Fruit fly (Drosophila melanogaster) whole organism, prepupa: ENCODE measurements around the gene dbo.

Experiments
- CG7368 ChIP-seq: fragments of 200-800 bp; sonication (Bioruptor generic); optimal IDR thresholded peaks from 3 replicates; lab custom pipeline; 2016; ENCODE audit warnings: missing biosample characterization, missing genetic modification characterization
- CG8319 ChIP-seq: fragments of 200-800 bp; sonication (Bioruptor generic); optimal IDR thresholded peaks from 3 replicates; lab custom pipeline; 2016; ENCODE audit warnings: missing biosample characterization, missing genetic modification characterization
- CG9139 ChIP-seq: fragments of 200-800 bp; sonication (Bioruptor generic); optimal IDR thresholded peaks from 3 replicates; lab custom pipeline; 2017; ENCODE audit warnings: missing biosample characterization, mild to moderate bottlenecking, missing genetic modification characterization

- TF ChIP-seq CG8319 (GFP tag; lab: Kevin White, UChicago), result no peak
- TF ChIP-seq CG7368, result no peak
- TF ChIP-seq CG9139 (GFP tag; lab: Kevin White, UChicago), result no peak
These were observed 18.0 kb upstream of the dbo start for dm6 chr3L:15808667-15809066.
